Worm (Caenorhabditis elegans) whole organism, early embryonic: ENCODE data around the gene F19F10.1.

Source experiments
- ama-1 ChIP-seq: fragments of 150-350 bp; optimal IDR thresholded peaks from 2 replicates; lab custom pipeline; 2014
- ceh-13 ChIP-seq: fragments of 200-800 bp; sonication (Bioruptor generic); optimal IDR thresholded peaks from 2 replicates; lab custom pipeline; 2018; ENCODE audit warnings: mild to moderate bottlenecking, missing genetic modification characterization, missing compliant biosample characterization
- flt-1 ChIP-seq: fragments of 200-800 bp; sonication (Bioruptor generic); IDR thresholded peaks from 2 replicates; pipeline ENCODE4 v1.3.6; 2022; ENCODE audit warnings: missing genetic modification characterization, missing compliant biosample characterization
- tbx-37 ChIP-seq: fragments of 200-800 bp; sonication (Bioruptor generic); conservative IDR thresholded peaks from 2 replicates; pipeline ENCODE4 v1.3.6; 2022; ENCODE audit warnings: missing genetic modification reagents, missing genetic modification characterization, missing compliant biosample characterization

DNA sequence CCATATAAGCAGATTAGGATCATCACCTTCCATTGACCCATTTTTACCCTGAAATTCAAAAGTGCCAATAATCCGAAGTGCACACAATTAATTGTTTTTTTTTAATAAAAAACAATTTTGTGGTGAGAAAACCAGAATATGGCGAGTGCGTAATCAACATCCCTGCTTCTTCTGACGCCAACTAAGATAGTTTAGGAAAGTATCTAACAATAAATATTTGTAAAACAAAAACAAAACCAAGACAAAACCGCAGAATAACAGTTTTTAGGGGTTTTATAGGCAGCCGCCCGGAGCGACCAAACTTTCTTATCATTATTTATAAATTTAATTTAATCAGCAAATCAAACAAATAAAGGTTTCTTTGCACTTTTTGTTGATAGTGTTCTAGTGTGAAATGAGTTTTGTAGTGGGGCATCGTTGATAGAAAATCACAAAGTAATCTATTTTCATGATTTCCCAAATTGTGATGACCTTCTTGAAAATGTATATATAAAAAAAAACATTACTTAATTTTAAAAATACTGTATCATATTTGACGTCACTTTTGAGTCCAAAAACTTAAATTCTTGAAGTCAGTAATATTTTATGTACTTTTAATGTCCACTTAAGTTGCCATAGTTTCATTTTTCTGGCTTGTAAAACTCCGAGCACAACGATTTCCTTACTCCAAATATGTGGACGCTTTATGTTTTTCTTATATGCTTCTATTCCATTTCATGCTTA lies 46.8 kb downstream of the F19F10.1 start, which contains the start of the genes folt-3 and clec-214:
- no peak for TF ChIP-seq ama-1 (lab: Kevin White, UChicago)
- no peak for TF ChIP-seq tbx-37 (GFP tag; lab: Robert Waterston, UW)
- no peak for TF ChIP-seq flt-1 (GFP tag; lab: Robert Waterston, UW)
- TF ChIP-seq ceh-13 (GFP tag; lab: Kevin White, UChicago), result no peak
